Worm (Caenorhabditis elegans) whole organism, late embryonic: ENCODE measurements around the gene B0302.4.

Experiments
- C08G9.2 ChIP-seq: sonication (generic microtip); optimal IDR thresholded peaks from 2 replicates; lab custom pipeline; 2016; ENCODE audit warnings: mild to moderate bottlenecking, missing genetic modification characterization, moderate library complexity, missing compliant biosample characterization
- F13H6.1 ChIP-seq: sonication (generic microtip); optimal IDR thresholded peaks from 2 replicates; lab custom pipeline; 2016; ENCODE audit warnings: missing genetic modification characterization, missing compliant biosample characterization
- K09A11.1 ChIP-seq: sonication (generic microtip); optimal IDR thresholded peaks from 2 replicates; lab custom pipeline; 2017; ENCODE audit warnings: antibody characterized with exemption, mild to moderate bottlenecking, missing genetic modification characterization, missing compliant biosample characterization; ENCODE audit not compliant: insufficient read depth
- Y22D7AL.16 ChIP-seq: sonication (generic microtip); optimal IDR thresholded peaks from 2 replicates; lab custom pipeline; 2016; ENCODE audit warnings: missing genetic modification characterization, missing compliant biosample characterization
- ahr-1 ChIP-seq: sonication (generic microtip); optimal IDR thresholded peaks from 2 replicates; lab custom pipeline; 2016; ENCODE audit warnings: missing genetic modification characterization, missing compliant biosample characterization
- ama-1 ChIP-seq: fragments of 150-350 bp; optimal IDR thresholded peaks from 2 replicates; lab custom pipeline; 2014
- ceh-14 ChIP-seq: sonication (generic microtip); optimal IDR thresholded peaks from 2 replicates; lab custom pipeline; 2016; ENCODE audit warnings: missing genotype, missing genetic modification characterization, missing compliant biosample characterization
- ceh-18 ChIP-seq: sonication (generic microtip); optimal IDR thresholded peaks from 2 replicates; lab custom pipeline; 2016; ENCODE audit warnings: missing genetic modification characterization, missing compliant biosample characterization
- ceh-19 ChIP-seq: fragments of 200-800 bp; sonication (Bioruptor generic); optimal IDR thresholded peaks from 2 replicates; lab custom pipeline; 2018; ENCODE audit warnings: mild to moderate bottlenecking, missing genetic modification characterization, missing compliant biosample characterization
- ceh-22 ChIP-seq: sonication (generic microtip); optimal IDR thresholded peaks from 2 replicates; lab custom pipeline; 2017; ENCODE audit warnings: missing biosample characterization, missing genetic modification characterization
- ceh-24 ChIP-seq: sonication (generic microtip); optimal IDR thresholded peaks from 2 replicates; lab custom pipeline; 2016; ENCODE audit warnings: mild to moderate bottlenecking, missing genetic modification characterization, missing compliant biosample characterization
- ceh-34 ChIP-seq: sonication (generic microtip); optimal IDR thresholded peaks from 2 replicates; lab custom pipeline; 2016; ENCODE audit warnings: mild to moderate bottlenecking, missing genetic modification characterization, missing compliant biosample characterization
- ceh-45 ChIP-seq: fragments of 200-800 bp; sonication (Bioruptor generic); IDR thresholded peaks from 2 replicates; pipeline ENCODE4 v1.3.6; 2022; ENCODE audit warnings: missing genetic modification reagents, missing genetic modification characterization, missing compliant biosample characterization
- ceh-9 ChIP-seq: sonication (generic microtip); optimal IDR thresholded peaks from 2 replicates; lab custom pipeline; 2016; ENCODE audit warnings: mild to moderate bottlenecking, missing genetic modification characterization, inconsistent platforms, missing compliant biosample characterization
- dmd-4 ChIP-seq: sonication (generic microtip); optimal IDR thresholded peaks from 2 replicates; lab custom pipeline; 2016; ENCODE audit warnings: borderline replicate concordance, missing genetic modification characterization, missing compliant biosample characterization
- elt-4 ChIP-seq: sonication (generic microtip); optimal IDR thresholded peaks from 2 replicates; lab custom pipeline; 2016; ENCODE audit warnings: missing genetic modification characterization, missing compliant biosample characterization
- ets-4 ChIP-seq: sonication (generic microtip); optimal IDR thresholded peaks from 2 replicates; lab custom pipeline; 2016; ENCODE audit warnings: missing genetic modification characterization, missing compliant biosample characterization
- eyg-1 ChIP-seq: sonication (generic microtip); optimal IDR thresholded peaks from 2 replicates; lab custom pipeline; 2016; ENCODE audit warnings: missing genotype, missing genetic modification characterization, missing compliant biosample characterization
- fax-1 ChIP-seq: sonication (generic microtip); optimal IDR thresholded peaks from 2 replicates; lab custom pipeline; 2016; ENCODE audit warnings: missing genotype, missing genetic modification characterization, missing compliant biosample characterization
- gmeb-2 ChIP-seq: sonication (generic microtip); optimal IDR thresholded peaks from 2 replicates; lab custom pipeline; 2016; ENCODE audit warnings: missing genetic modification characterization, inconsistent platforms, missing compliant biosample characterization
- hlh-13 ChIP-seq: fragments of 200-800 bp; sonication (Bioruptor generic); optimal IDR thresholded peaks from 2 replicates; lab custom pipeline; 2018; ENCODE audit warnings: mild to moderate bottlenecking, missing genetic modification characterization, missing compliant biosample characterization
- hlh-15 ChIP-seq: sonication (generic microtip); optimal IDR thresholded peaks from 2 replicates; lab custom pipeline; 2016; ENCODE audit warnings: missing genetic modification characterization, missing compliant biosample characterization
- hlh-30 ChIP-seq: sonication (generic microtip); optimal IDR thresholded peaks from 2 replicates; lab custom pipeline; 2017; ENCODE audit warnings: antibody characterized with exemption, missing genetic modification characterization, missing compliant biosample characterization; ENCODE audit not compliant: insufficient read depth
- hlh-8 ChIP-seq: sonication (generic microtip); optimal IDR thresholded peaks from 2 replicates; lab custom pipeline; 2016; ENCODE audit warnings: missing genotype, missing genetic modification characterization, missing compliant biosample characterization
- lim-6 ChIP-seq: sonication (generic microtip); optimal IDR thresholded peaks from 2 replicates; lab custom pipeline; 2016; ENCODE audit warnings: missing genetic modification characterization, missing compliant biosample characterization
- madf-2 ChIP-seq: sonication (generic microtip); optimal IDR thresholded peaks from 2 replicates; lab custom pipeline; 2017; ENCODE audit warnings: missing genetic modification characterization, missing compliant biosample characterization
- mec-3 ChIP-seq: sonication (generic microtip); optimal IDR thresholded peaks from 2 replicates; lab custom pipeline; 2016; ENCODE audit warnings: borderline replicate concordance, missing genetic modification characterization, missing compliant biosample characterization
- nfya-1 ChIP-seq: sonication (generic microtip); optimal IDR thresholded peaks from 2 replicates; lab custom pipeline; 2017; ENCODE audit warnings: missing genetic modification characterization, mild to moderate bottlenecking, missing compliant biosample characterization, antibody characterized with exemption, moderate library complexity
- npax-4 ChIP-seq: sonication (generic microtip); optimal IDR thresholded peaks from 2 replicates; lab custom pipeline; 2016; ENCODE audit warnings: missing genetic modification characterization, missing compliant biosample characterization
- pag-3 ChIP-seq: sonication (generic microtip); optimal IDR thresholded peaks from 2 replicates; lab custom pipeline; 2016; ENCODE audit warnings: missing compliant biosample characterization, missing genetic modification characterization, borderline replicate concordance
- pat-9 ChIP-seq: fragments of 200-800 bp; sonication (Bioruptor generic); optimal IDR thresholded peaks from 2 replicates; lab custom pipeline; 2018; ENCODE audit warnings: mild to moderate bottlenecking, missing genetic modification characterization, moderate library complexity, missing compliant biosample characterization
- pax-1 ChIP-seq: fragments of 150-350 bp; optimal IDR thresholded peaks from 2 replicates; lab custom pipeline; 2014; ENCODE audit warnings: missing biosample characterization, missing genetic modification characterization
- pha-2 ChIP-seq: sonication (generic microtip); optimal IDR thresholded peaks from 2 replicates; lab custom pipeline; 2017; ENCODE audit warnings: mild to moderate bottlenecking, missing genetic modification characterization, missing compliant biosample characterization
- pha-4 ChIP-seq: fragments of 150-350 bp; optimal IDR thresholded peaks from 2 replicates; lab custom pipeline; 2018; ENCODE audit warnings: missing biosample characterization, missing genetic modification reagents, missing genetic modification characterization
- pros-1 ChIP-seq: fragments of 150-350 bp; optimal IDR thresholded peaks from 2 replicates; lab custom pipeline; 2014; ENCODE audit warnings: missing biosample characterization, missing genetic modification reagents, missing genetic modification characterization
- sdc-2 ChIP-seq: sonication (generic microtip); optimal IDR thresholded peaks from 2 replicates; lab custom pipeline; 2016; ENCODE audit warnings: missing genotype, missing genetic modification characterization, missing compliant biosample characterization
- syd-9 ChIP-seq: sonication (generic microtip); optimal IDR thresholded peaks from 2 replicates; lab custom pipeline; 2016; ENCODE audit warnings: mild to moderate bottlenecking, missing genetic modification characterization, moderate library complexity, missing compliant biosample characterization
- tbx-2 ChIP-seq: sonication (generic microtip); optimal IDR thresholded peaks from 2 replicates; lab custom pipeline; 2016; ENCODE audit warnings: missing genetic modification characterization, missing compliant biosample characterization
- tbx-7 ChIP-seq: sonication (generic microtip); optimal IDR thresholded peaks from 2 replicates; lab custom pipeline; 2016; ENCODE audit warnings: missing genotype, missing genetic modification characterization, missing compliant biosample characterization
- unc-42 ChIP-seq: sonication (generic microtip); optimal IDR thresholded peaks from 2 replicates; lab custom pipeline; 2016; ENCODE audit warnings: missing genotype, missing genetic modification characterization, missing compliant biosample characterization
- unc-55 ChIP-seq: sonication (generic microtip); optimal IDR thresholded peaks from 2 replicates; lab custom pipeline; 2017; ENCODE audit warnings: missing biosample characterization, missing genetic modification reagents, missing genetic modification characterization
- unc-86 ChIP-seq: sonication (generic microtip); optimal IDR thresholded peaks from 2 replicates; lab custom pipeline; 2016; ENCODE audit warnings: missing genetic modification characterization, missing compliant biosample characterization
- zip-5 ChIP-seq: sonication (generic microtip); optimal IDR thresholded peaks from 2 replicates; lab custom pipeline; 2016; ENCODE audit warnings: missing genetic modification characterization, missing compliant biosample characterization
- ztf-16 ChIP-seq: sonication (generic microtip); optimal IDR thresholded peaks from 2 replicates; lab custom pipeline; 2017; ENCODE audit warnings: missing genetic modification characterization, missing compliant biosample characterization

Gene B0302.4

DNA sequence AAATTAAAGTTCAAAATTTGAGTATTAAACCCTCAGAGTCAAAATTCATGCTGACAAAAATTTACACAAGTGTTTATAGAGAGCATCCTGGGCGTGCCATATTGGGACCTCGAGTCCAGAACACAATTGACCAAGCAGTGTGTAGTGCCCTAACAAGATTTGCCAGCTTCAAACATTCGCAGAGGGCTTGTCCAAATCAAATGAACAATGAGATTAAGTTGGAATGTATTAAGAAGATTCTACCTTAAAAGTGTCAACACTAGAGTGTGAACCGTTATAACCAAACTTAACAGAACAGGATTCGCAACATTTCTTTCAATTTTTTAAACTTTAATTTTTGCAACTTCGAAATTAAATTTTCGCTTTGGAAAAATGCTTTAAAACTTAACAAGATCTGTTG is 6.2 kb downstream of the B0302.4 start:
- no peak for TF ChIP-seq ceh-45
- no peak for TF ChIP-seq tbx-7
- peak; percentile 59 for TF ChIP-seq unc-42 (tag; lab: Kevin White, UChicago)

DNA sequence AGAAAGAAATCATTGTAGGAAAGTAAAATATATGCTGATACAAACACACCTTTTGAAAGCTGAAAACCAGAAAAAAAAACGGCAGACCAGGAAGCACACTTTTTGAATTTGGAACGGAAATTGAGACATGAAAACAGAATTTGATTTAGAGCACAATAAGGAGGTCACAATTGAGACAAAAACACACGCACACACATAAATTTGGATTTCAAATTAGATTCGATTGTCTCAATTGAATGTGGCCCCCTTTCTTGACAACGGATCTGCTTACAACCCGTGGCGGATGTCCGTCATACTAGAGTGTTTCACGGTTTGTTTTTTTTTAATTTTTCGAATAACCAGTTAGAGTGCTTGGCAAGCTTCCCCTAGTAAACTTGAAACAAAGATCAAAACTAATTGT is 8.5 kb downstream of the B0302.4 start:
- TF ChIP-seq ceh-14 (tag; lab: Kevin White, UChicago): no peak
- TF ChIP-seq dmd-4 (tag; lab: Kevin White, UChicago): no peak
- no peak for TF ChIP-seq ets-4 (tag; lab: Kevin White, UChicago)
- TF ChIP-seq syd-9 (tag; lab: Kevin White, UChicago): no peak
- TF ChIP-seq mec-3: no peak
- no peak for TF ChIP-seq unc-86
- no peak for TF ChIP-seq fax-1 (tag; lab: Kevin White, UChicago)
- no peak for TF ChIP-seq F13H6.1 (tag; lab: Kevin White, UChicago)

DNA sequence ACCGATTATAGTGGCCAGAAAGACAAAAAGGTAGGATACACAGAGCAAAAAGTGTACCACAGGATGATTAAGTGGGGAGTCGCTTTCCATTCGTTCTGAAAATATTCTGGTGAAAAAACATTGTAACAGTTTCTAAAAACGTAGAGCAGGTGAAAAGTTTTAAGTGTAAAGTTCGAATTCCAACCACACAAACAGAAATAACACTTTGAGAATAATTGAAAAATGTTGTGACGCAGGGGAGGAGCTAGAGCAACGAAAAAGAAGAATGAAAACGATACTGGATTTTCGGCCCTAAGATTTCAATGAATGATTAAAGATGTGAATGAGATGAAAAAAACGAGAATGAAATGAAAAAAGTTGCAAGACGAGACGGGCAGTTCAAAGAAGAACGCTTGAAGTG is 18.7 kb downstream of the B0302.4 start, which contains the start of gene npr-21:
npr-21 (minus strand) TSS at position 101 of the 400 bp plus-strand sequence.
- TF ChIP-seq madf-2 (tag; lab: Kevin White, UChicago): no peak
- TF ChIP-seq, all 69 proteins: peak for 0

DNA sequence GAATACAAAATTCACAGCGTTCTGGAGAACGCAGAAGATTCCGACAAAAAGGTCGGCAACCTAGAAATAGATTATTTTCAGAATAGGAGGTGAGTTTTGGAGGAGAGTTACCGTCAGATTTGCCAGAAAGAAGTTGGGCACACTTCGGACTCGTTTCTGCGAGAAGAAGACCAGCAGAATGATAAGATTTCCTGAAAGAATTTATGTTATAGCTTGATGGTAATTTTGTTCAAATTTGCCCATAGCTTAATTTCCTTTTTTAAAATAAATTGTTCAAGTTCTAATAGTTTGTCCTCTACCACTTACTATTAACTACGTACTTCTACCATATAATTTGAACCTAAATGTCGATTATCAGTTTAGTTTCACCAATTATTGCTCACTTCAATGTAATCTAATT is 19.5 kb downstream of the B0302.4 start:
- TF ChIP-seq pros-1 (tag; lab: Kevin White, UChicago) (no peak), fax-1 (tag; lab: Kevin White, UChicago) (no peak), unc-55 (no peak), ceh-24 (tag; lab: Kevin White, UChicago) (no peak), pat-9 (no peak), pha-4 (tag; lab: Kevin White, UChicago) (no peak), ceh-18 (tag; lab: Kevin White, UChicago) (no peak), hlh-8 (tag; lab: Kevin White, UChicago) (no peak), elt-4 (tag; lab: Kevin White, UChicago) (no peak), ceh-14 (tag; lab: Kevin White, UChicago) (no peak), Y22D7AL.16 (tag; lab: Kevin White, UChicago) (no peak), ceh-34 (tag; lab: Kevin White, UChicago) (no peak), C08G9.2 (tag; lab: Kevin White, UChicago) (no peak), mec-3 (no peak), npax-4 (no peak), eyg-1 (no peak), lim-6 (tag; lab: Kevin White, UChicago) (no peak), ceh-19 (no peak), sdc-2 (no peak)

DNA sequence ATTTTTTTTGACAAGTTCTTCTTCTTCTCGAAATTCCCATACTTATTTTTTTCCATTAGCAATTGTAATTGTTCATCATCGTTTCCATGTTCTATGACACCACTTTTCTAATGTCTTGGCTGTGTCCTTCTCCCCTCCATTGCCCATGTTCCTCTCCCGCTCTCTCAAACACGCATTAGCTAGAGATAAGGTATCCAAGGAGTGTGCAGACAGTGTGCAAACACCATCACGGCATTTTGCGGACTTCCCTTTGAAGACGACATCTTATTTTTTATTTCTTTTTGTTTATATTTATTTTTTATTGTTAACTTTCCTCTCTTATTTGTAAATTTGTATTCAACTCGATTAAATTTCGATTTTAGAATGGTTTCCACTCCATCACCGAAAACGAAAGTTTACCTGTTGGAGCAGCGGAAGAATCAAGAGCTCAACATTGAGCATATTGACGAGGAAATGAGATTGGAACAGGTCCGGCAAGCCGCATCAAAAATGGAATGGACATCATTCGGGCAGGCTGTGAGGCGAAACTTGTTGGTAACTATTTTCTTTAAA is 25.3 kb downstream of the B0302.4 start, which contains the start of gene mdt-1.2:
mdt-1.2 (plus strand) TSS at position 363 of the 552 bp plus-strand sequence.
- TF ChIP-seq hlh-8 (tag; lab: Kevin White, UChicago): no peak
- no peak for TF ChIP-seq ceh-18 (tag; lab: Kevin White, UChicago)
- TF ChIP-seq pax-1 (tag; lab: Kevin White, UChicago): peak; percentile 29
- TF ChIP-seq unc-42 (tag; lab: Kevin White, UChicago): peak; percentile 38
- no peak for TF ChIP-seq ceh-19
- no peak for TF ChIP-seq pha-2
- no peak for TF ChIP-seq ama-1
- no peak for TF ChIP-seq eyg-1
- peak; percentile 33 for TF ChIP-seq pros-1 (tag; lab: Kevin White, UChicago)
- TF ChIP-seq hlh-30 (tag; lab: Kevin White, UChicago): no peak
- no peak for TF ChIP-seq ceh-22
- no peak for TF ChIP-seq ztf-16 (tag; lab: Kevin White, UChicago)
- no peak for TF ChIP-seq zip-5 (tag; lab: Kevin White, UChicago)
- no peak for TF ChIP-seq ceh-45
- no peak for TF ChIP-seq ceh-9
- TF ChIP-seq gmeb-2 (tag; lab: Kevin White, UChicago): no peak
- TF ChIP-seq nfya-1 (tag; lab: Kevin White, UChicago): peak; percentile 80
- TF ChIP-seq hlh-15: no peak
- no peak for TF ChIP-seq F13H6.1 (tag; lab: Kevin White, UChicago)
- no peak for TF ChIP-seq madf-2 (tag; lab: Kevin White, UChicago)
- TF ChIP-seq tbx-7: no peak
- no peak for TF ChIP-seq syd-9 (tag; lab: Kevin White, UChicago)
- TF ChIP-seq pag-3: no peak
- TF ChIP-seq Y22D7AL.16 (tag; lab: Kevin White, UChicago): no peak
- TF ChIP-seq ets-4 (tag; lab: Kevin White, UChicago): no peak
- no peak for TF ChIP-seq elt-4 (tag; lab: Kevin White, UChicago)
- no peak for TF ChIP-seq K09A11.1 (tag; lab: Kevin White, UChicago)
- TF ChIP-seq hlh-13 (GFP tag; lab: Kevin White, UChicago): no peak
- TF ChIP-seq ahr-1 (tag; lab: Kevin White, UChicago): no peak
- TF ChIP-seq tbx-2 (tag; lab: Kevin White, UChicago): peak; percentile 42
